Fruit fly (Drosophila melanogaster): ENCODE results near the gene Hsp70Bc.

- TF ChIP-seq CG8159 (tag; optimal IDR thresholded peaks at IDR 0.05) (no peak), CG17806 (tag; optimal IDR thresholded peaks at IDR 0.05) (no peak), CG14655 (GFP tag; optimal IDR thresholded peaks at IDR 0.05) (no peak), CG4496 (GFP tag; IDR thresholded peaks at IDR 0.05) (0 out of 3 replicates have a peak, but pooled peaks have one; percentile 25), CG34367 (tag; optimal IDR thresholded peaks at IDR 0.05) (no peak), Pif1B (GFP tag; optimal IDR thresholded peaks at IDR 0.05) (no peak), CG15710 (tag; optimal IDR thresholded peaks at IDR 0.05) (no peak), CG9948 (tag; optimal IDR thresholded peaks at IDR 0.05) (no peak)
Observed at dm6 chr3R:12514997-12515396, 6.1 kb downstream of the Hsp70Bc start.

All from whole organism, pupa.